Fruit fly (Drosophila melanogaster) whole organism, embryonic: ENCODE data around the gene Grip91.

ENCODE experiments used
- CG10147 ChIP-seq: fragments of 200-800 bp; sonication (Bioruptor generic); optimal IDR thresholded peaks from 2 replicates; lab custom pipeline; 2019; ENCODE audit warnings: missing biosample characterization, mild to moderate bottlenecking, missing genetic modification characterization, moderate library complexity
- CG10274 ChIP-seq: fragments of 200-800 bp; sonication (Bioruptor generic); optimal IDR thresholded peaks from 3 replicates; lab custom pipeline; 2017; ENCODE audit warnings: missing biosample characterization, mild to moderate bottlenecking, missing genetic modification characterization
- CG10565 ChIP-seq: fragments of 200-800 bp; sonication (Bioruptor generic); optimal IDR thresholded peaks from 3 replicates; lab custom pipeline; 2016; ENCODE audit warnings: missing biosample characterization, mild to moderate bottlenecking, missing genetic modification characterization
- CG11723 ChIP-seq: fragments of 200-800 bp; sonication (Bioruptor generic); optimal IDR thresholded peaks from 2 replicates; lab custom pipeline; 2017; ENCODE audit warnings: missing biosample characterization, mild to moderate bottlenecking, missing genetic modification characterization
- CG13287 ChIP-seq: fragments of 200-800 bp; sonication (Bioruptor generic); IDR thresholded peaks from 2 replicates; pipeline ENCODE4 v1.3.6; 2022; ENCODE audit warnings: missing biosample characterization, missing genetic modification characterization; ENCODE audit not compliant: partially characterized antibody
- CG14050 ChIP-seq: fragments of 200-800 bp; sonication (Bioruptor generic); IDR thresholded peaks from 3 replicates; pipeline ENCODE4 v1.3.6; 2022; ENCODE audit warnings: missing biosample characterization, missing genetic modification characterization
- CG16863 ChIP-seq: fragments of 200-800 bp; sonication (Bioruptor generic); optimal IDR thresholded peaks from 3 replicates; lab custom pipeline; 2016; ENCODE audit warnings: missing biosample characterization, missing genetic modification characterization
- CG17328 ChIP-seq: fragments of 200-800 bp; sonication (Bioruptor generic); IDR thresholded peaks from 2 replicates; pipeline ENCODE4 v1.3.6; 2022; ENCODE audit warnings: missing biosample characterization, missing genetic modification characterization
- CG17385 ChIP-seq: fragments of 200-800 bp; sonication (Bioruptor generic); optimal IDR thresholded peaks from 3 replicates; lab custom pipeline; 2018; ENCODE audit warnings: missing biosample characterization, mild to moderate bottlenecking, missing genetic modification characterization
- CG17568 ChIP-seq: fragments of 200-800 bp; sonication (Bioruptor generic); optimal IDR thresholded peaks from 2 replicates; lab custom pipeline; 2018; ENCODE audit warnings: missing biosample characterization, mild to moderate bottlenecking, missing genetic modification characterization, moderate library complexity
- CG17829 ChIP-seq: fragments of 200-800 bp; optimal IDR thresholded peaks from 2 replicates; lab custom pipeline; 2019; ENCODE audit warnings: missing biosample characterization, mild to moderate bottlenecking, missing genetic modification characterization, moderate library complexity
- CG2199 ChIP-seq: fragments of 200-800 bp; sonication (Bioruptor generic); IDR thresholded peaks from 3 replicates; pipeline ENCODE4 v1.3.6; 2022; ENCODE audit warnings: missing biosample characterization, missing genetic modification characterization
- CG4617 ChIP-seq: fragments of 200-800 bp; sonication (Bioruptor generic); optimal IDR thresholded peaks from 3 replicates; lab custom pipeline; 2016; ENCODE audit warnings: missing biosample characterization, missing genetic modification characterization, borderline replicate concordance
- CG6254 ChIP-seq: fragments of 200-800 bp; sonication (Bioruptor generic); optimal IDR thresholded peaks from 3 replicates; lab custom pipeline; 2017; ENCODE audit warnings: mild to moderate bottlenecking, missing biosample characterization, missing genetic modification reagents, missing genetic modification characterization
- CG6854 ChIP-seq: fragments of 200-800 bp; sonication (Bioruptor generic); optimal IDR thresholded peaks from 3 replicates; lab custom pipeline; 2017; ENCODE audit warnings: missing biosample characterization, mild to moderate bottlenecking, missing genetic modification characterization
- CG8290 ChIP-seq, 3 experiments: fragments of 200-800 bp; sonication (Bioruptor generic); optimal IDR thresholded peaks; 2 replicates each; lab custom pipeline; 2016 to 2019; ENCODE audit warnings: missing biosample characterization in 3 of 3, missing genetic modification characterization in 3 of 3, mild to moderate bottlenecking in 2 of 3, moderate library complexity in 1 of 3
- Chrac-16 ChIP-seq: fragments of 200-800 bp; sonication (Bioruptor generic); optimal IDR thresholded peaks from 3 replicates; lab custom pipeline; 2016; ENCODE audit warnings: missing biosample characterization, missing genetic modification characterization
- CrebB ChIP-seq: fragments of 200-800 bp; sonication (Bioruptor generic); optimal IDR thresholded peaks from 3 replicates; lab custom pipeline; 2018; ENCODE audit warnings: missing biosample characterization, mild to moderate bottlenecking, missing genetic modification characterization
- D ChIP-seq, 2 experiments: fragments of 200-800 bp in 1 of 2; fragments of >200 bp in 1 of 2; sonication (Bioruptor generic) in 1 of 2; optimal IDR thresholded peaks; 2 replicates in 1 of 2; 3 replicates in 1 of 2; lab custom pipeline; 2017; ENCODE audit warnings: mild to moderate bottlenecking in 1 of 2, missing biosample characterization in 1 of 2, missing genetic modification characterization in 1 of 2, missing genetic modification reagents in 1 of 2
- E2f1 ChIP-seq: fragments of 200-800 bp; sonication (Bioruptor generic); IDR thresholded peaks from 2 replicates; pipeline ENCODE4 v1.3.6; 2022; ENCODE audit warnings: missing biosample characterization, missing genetic modification characterization
- Elba2 ChIP-seq: fragments of 200-800 bp; sonication (Bioruptor generic); optimal IDR thresholded peaks from 3 replicates; lab custom pipeline; 2016; ENCODE audit warnings: missing biosample characterization, missing genetic modification characterization
- HHEX ChIP-seq: fragments of 200-800 bp; sonication (Bioruptor generic); optimal IDR thresholded peaks from 3 replicates; lab custom pipeline; 2017; ENCODE audit warnings: missing biosample characterization, mild to moderate bottlenecking, missing genetic modification characterization, missing genetic modification reagents
- HLH4C ChIP-seq: fragments of 200-800 bp; sonication (Bioruptor generic); IDR thresholded peaks from 3 replicates; pipeline ENCODE4 v1.3.6; 2022; ENCODE audit warnings: missing biosample characterization, missing genetic modification characterization; ENCODE audit not compliant: partially characterized antibody
- Hmr ChIP-seq: fragments of 200-800 bp; sonication (Bioruptor generic); optimal IDR thresholded peaks from 3 replicates; lab custom pipeline; 2017; ENCODE audit warnings: mild to moderate bottlenecking, missing biosample characterization, missing genetic modification reagents, missing genetic modification characterization
- Hmx ChIP-seq: fragments of 200-800 bp; sonication (Bioruptor generic); optimal IDR thresholded peaks from 2 replicates; lab custom pipeline; 2016; ENCODE audit warnings: missing biosample characterization, missing genetic modification characterization
- NFAT ChIP-seq: fragments of 200-800 bp; sonication (Bioruptor generic); IDR thresholded peaks from 2 replicates; pipeline ENCODE4 v1.3.6; 2022; ENCODE audit warnings: missing biosample characterization, missing genetic modification characterization
- Nf-YA ChIP-seq: fragments of 200-800 bp; sonication (Bioruptor generic); IDR thresholded peaks from 2 replicates; pipeline ENCODE4 v1.3.6; 2022; ENCODE audit warnings: missing biosample characterization, missing genetic modification characterization
- Rfx ChIP-seq: fragments of 200-800 bp; sonication (Bioruptor generic); IDR thresholded peaks from 2 replicates; pipeline ENCODE4 v1.3.6; 2022; ENCODE audit warnings: missing biosample characterization, missing genetic modification characterization
- Sry-β ChIP-seq: fragments of 200-800 bp; sonication (Bioruptor generic); optimal IDR thresholded peaks from 2 replicates; lab custom pipeline; 2018; ENCODE audit warnings: missing biosample characterization, mild to moderate bottlenecking, missing genetic modification characterization, moderate library complexity
- Taf1 ChIP-seq: fragments of 200-800 bp; sonication (Bioruptor generic); IDR thresholded peaks from 2 replicates; pipeline ENCODE4 v1.3.6; 2022; ENCODE audit warnings: missing biosample characterization, missing genetic modification characterization
- Xrp1 ChIP-seq: fragments of 200-800 bp; sonication (Bioruptor generic); IDR thresholded peaks from 2 replicates; pipeline ENCODE4 v1.3.6; 2022; ENCODE audit warnings: missing biosample characterization, missing genetic modification characterization
- bsh ChIP-seq, 2 experiments: fragments of 200-800 bp; sonication (Bioruptor generic); optimal IDR thresholded peaks; 2 replicates each; lab custom pipeline; 2017 to 2018; ENCODE audit warnings: mild to moderate bottlenecking in 2 of 2, missing biosample characterization in 2 of 2, missing genetic modification characterization in 2 of 2, moderate library complexity in 1 of 2
- caup ChIP-seq: fragments of 200-800 bp; sonication (Bioruptor generic); optimal IDR thresholded peaks from 3 replicates; lab custom pipeline; 2017; ENCODE audit warnings: missing biosample characterization, mild to moderate bottlenecking, missing genetic modification characterization, moderate library complexity; ENCODE audit not compliant: severe bottlenecking
- croc ChIP-seq: fragments of 200-800 bp; sonication (Bioruptor generic); conservative IDR thresholded peaks from 3 replicates; pipeline ENCODE4 v1.3.6; 2022; ENCODE audit warnings: missing biosample characterization, missing genetic modification characterization
- crol ChIP-seq: fragments of 200-800 bp; sonication (Bioruptor generic); IDR thresholded peaks from 2 replicates; pipeline ENCODE4 v1.3.6; 2022; ENCODE audit warnings: missing biosample characterization, missing genetic modification characterization
- dati ChIP-seq: fragments of 200-800 bp; sonication (Bioruptor generic); IDR thresholded peaks from 2 replicates; pipeline ENCODE4 v1.3.6; 2022; ENCODE audit warnings: missing biosample characterization, missing genetic modification characterization
- inv ChIP-seq: fragments of 200-800 bp; sonication (Bioruptor generic); IDR thresholded peaks from 2 replicates; pipeline ENCODE4 v1.3.6; 2022; ENCODE audit warnings: missing biosample characterization, missing genetic modification characterization; ENCODE audit not compliant: partially characterized antibody
- ken ChIP-seq: fragments of 200-800 bp; sonication (Bioruptor generic); IDR thresholded peaks from 3 replicates; pipeline ENCODE4 v1.3.6; 2022; ENCODE audit warnings: missing biosample characterization, missing genetic modification characterization
- onecut ChIP-seq: fragments of 200-800 bp; sonication (Bioruptor generic); IDR thresholded peaks from 2 replicates; pipeline ENCODE4 v1.3.6; 2022; ENCODE audit warnings: missing biosample characterization, missing genetic modification characterization
- pnt ChIP-seq: fragments of 200-800 bp; sonication (Bioruptor generic); optimal IDR thresholded peaks from 3 replicates; lab custom pipeline; 2016; ENCODE audit warnings: missing biosample characterization, missing genetic modification characterization
- repo ChIP-seq: fragments of 200-800 bp; sonication (Bioruptor generic); optimal IDR thresholded peaks from 2 replicates; lab custom pipeline; 2016; ENCODE audit warnings: missing biosample characterization, missing genetic modification characterization
- ro ChIP-seq: fragments of 200-800 bp; sonication (Bioruptor generic); IDR thresholded peaks from 2 replicates; pipeline ENCODE4 v1.3.6; 2022; ENCODE audit warnings: missing biosample characterization, missing genetic modification characterization
- row ChIP-seq: fragments of 200-800 bp; sonication (Bioruptor generic); IDR thresholded peaks from 3 replicates; pipeline ENCODE4 v1.3.6; 2022; ENCODE audit warnings: missing biosample characterization, missing genetic modification characterization
- sens-2 ChIP-seq: fragments of 200-800 bp; sonication (Bioruptor generic); IDR thresholded peaks from 2 replicates; pipeline ENCODE4 v1.3.6; 2022; ENCODE audit warnings: missing biosample characterization, missing genetic modification characterization
- sim ChIP-seq: fragments of 200-800 bp; sonication (Bioruptor generic); IDR thresholded peaks from 2 replicates; pipeline ENCODE4 v1.3.6; 2022; ENCODE audit warnings: missing biosample characterization, missing genetic modification characterization
- sima ChIP-seq: fragments of 200-800 bp; sonication (Bioruptor generic); optimal IDR thresholded peaks from 2 replicates; lab custom pipeline; 2016; ENCODE audit warnings: missing biosample characterization, missing genetic modification characterization
- slbo ChIP-seq: fragments of 200-800 bp; sonication (Bioruptor generic); IDR thresholded peaks from 2 replicates; pipeline ENCODE4 v1.3.6; 2022; ENCODE audit warnings: missing biosample characterization, missing genetic modification characterization
- slp2 ChIP-seq: fragments of 200-800 bp; sonication (Bioruptor generic); optimal IDR thresholded peaks from 2 replicates; lab custom pipeline; 2016; ENCODE audit warnings: missing biosample characterization, missing genetic modification characterization
- tio ChIP-seq: fragments of 200-800 bp; sonication (Bioruptor generic); optimal IDR thresholded peaks from 2 replicates; lab custom pipeline; 2017; ENCODE audit warnings: missing biosample characterization, missing genetic modification characterization, inconsistent platforms

Gene Grip91

DNA sequence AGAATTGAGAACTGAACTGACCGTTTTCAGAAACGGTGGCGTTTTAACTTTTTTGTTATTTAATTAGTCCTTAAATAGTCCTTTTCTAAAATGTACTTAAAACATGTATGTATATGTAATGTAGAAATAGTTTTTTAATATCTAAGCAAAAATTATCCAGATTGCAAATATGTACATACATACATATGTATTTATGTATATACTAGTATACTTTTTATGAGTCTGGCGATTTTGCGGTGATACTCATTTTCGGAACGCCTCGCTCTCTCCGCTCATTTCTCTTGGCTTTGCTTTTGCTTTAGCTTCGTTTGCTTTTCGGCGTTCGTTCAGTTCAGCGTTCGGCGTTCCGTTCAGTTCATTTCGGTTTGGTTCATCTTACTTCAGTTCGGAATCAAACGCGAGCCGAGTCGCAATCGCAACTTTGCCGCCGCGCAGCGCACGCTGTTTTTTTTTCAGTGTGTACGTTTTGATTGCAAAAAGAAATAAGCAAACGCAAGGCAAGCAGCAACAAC lies 17.9 kb upstream of the Grip91 start, which contains the start of gene rdgB (continued):
- TF ChIP-seq crol (GFP tag; lab: Robert Waterston, UW) (no peak), sens-2 (GFP tag; lab: Robert Waterston, UW) (no peak), CG14050 (0 out of 3 replicates have a peak, but pooled peaks have one; percentile 18), CG8290 (GFP tag; optimal IDR thresholded peaks at IDR 0.05; lab: Kevin White, UChicago) (peak; percentile 28), CG8290 (tag; optimal IDR thresholded peaks at IDR 0.05; lab: Kevin White, UChicago) (peak; percentile 2 to 82), pnt (GFP tag; lab: Kevin White, UChicago) (peak; percentile 6), Chrac-16 (peak; percentile 62), CG16863 (peak; percentile 7), D (optimal IDR thresholded peaks at IDR 0.05; lab: Kevin White, UChicago) (no peak), D (GFP tag; optimal IDR thresholded peaks at IDR 0.05; lab: Kevin White, UChicago) (peak; percentile 76), ken (GFP tag; lab: Robert Waterston, UW) (peak; percentile 64; the same call in 1 of the 3 replicates), inv (GFP tag; lab: Robert Waterston, UW) (no peak), CG17385 (peak; percentile 80), E2f1 (peak; percentile 76), sima (no peak), CG17328 (GFP tag; lab: Robert Waterston, UW) (peak; percentile 37; the same call in 1 of the 2 replicates), croc (peak; percentile 69; the same call in 2 of the 3 replicates), Sry-β (GFP tag; lab: Kevin White, UChicago) (no peak), caup (GFP tag; lab: Kevin White, UChicago) (peak; percentile 81), Rfx (GFP tag; lab: Robert Waterston, UW) (peak; percentile 83), CG17829 (tag; lab: Kevin White, UChicago) (peak; percentile 82), Nf-YA (no peak), Hmx (GFP tag; lab: Kevin White, UChicago) (peak; percentile 44), bsh (GFP tag; optimal IDR thresholded peaks at IDR 0.05; lab: Kevin White, UChicago) (peak in 1 of 2 experiments; percentile 78), slbo (GFP tag; lab: Robert Waterston, UW) (peak; percentile 76), CG10274 (GFP tag; lab: Kevin White, UChicago) (peak; percentile 60), tio (GFP tag; lab: Kevin White, UChicago) (peak; percentile 67), CG6854 (GFP tag; lab: Kevin White, UChicago) (no peak), CG4617 (GFP tag; lab: Kevin White, UChicago) (no peak), onecut (peak; percentile 55), repo (GFP tag; lab: Kevin White, UChicago) (no peak), ro (GFP tag; lab: Robert Waterston, UW) (no peak), CG13287 (peak; percentile 27; the same call in 1 of the 2 replicates), Hmr (GFP tag; lab: Kevin White, UChicago) (peak; percentile 83), slp2 (GFP tag; lab: Kevin White, UChicago) (no peak), sim (GFP tag; lab: Robert Waterston, UW) (no peak), CG11723 (GFP tag; lab: Kevin White, UChicago) (peak; percentile 72), HLH4C (no peak), CG6254 (peak; percentile 36), dati (0 out of 2 replicates have a peak, but pooled peaks have one; percentile 2), CG10565 (no peak), CG2199 (GFP tag; lab: Robert Waterston, UW) (peak; percentile 67; the same call in 1 of the 3 replicates), CG10147 (peak; percentile 78), HHEX (GFP tag; lab: Kevin White, UChicago) (peak; percentile 82), CrebB (tag; lab: Kevin White, UChicago) (no peak), row (GFP tag; lab: Robert Waterston, UW) (peak; percentile 95), Elba2 (no peak), NFAT (GFP tag; lab: Robert Waterston, UW) (0 out of 2 replicates have a peak, but pooled peaks have one; percentile 42), Taf1 (peak; percentile 39; the same call in 1 of the 2 replicates), Xrp1 (peak; percentile 63), CG17568 (peak; percentile 10)
